Worm (Caenorhabditis elegans): ENCODE results near the gene taf-8.

ce11 chrII:9682044-9682443 lies 12.9 kb downstream of the taf-8 start:
- TF ChIP-seq blmp-1 (tag; optimal IDR thresholded peaks at IDR 0.05; ENCODE audit: insufficient read depth) (no peak), ztf-1 (GFP tag; conservative IDR thresholded peaks at IDR 0.05) (no peak), crh-2 (tag; optimal IDR thresholded peaks at IDR 0.05) (no peak), nhr-12 (tag; optimal IDR thresholded peaks at IDR 0.05) (no peak)
